Fruit fly (Drosophila melanogaster) whole organism, adult: ENCODE data around the gene GlyRS.
A peak's percentile ranks its signal among the peaks of the same experiment; 100 is the strongest.

Experiments used
- CG11617 ChIP-seq: fragments of 200-800 bp; sonication (Bioruptor generic); optimal IDR thresholded peaks from 2 replicates; lab custom pipeline; 2017; ENCODE audit warnings: mild to moderate bottlenecking, missing biosample characterization, missing genetic modification reagents, missing genetic modification characterization
- CG12768 ChIP-seq: fragments of 200-800 bp; sonication (Bioruptor generic); optimal IDR thresholded peaks from 2 replicates; lab custom pipeline; 2017; ENCODE audit warnings: missing biosample characterization, missing genetic modification characterization, mild to moderate bottlenecking, moderate library complexity, missing genetic modification reagents
- CG14711 ChIP-seq: fragments of 200-800 bp; sonication (Bioruptor generic); optimal IDR thresholded peaks from 2 replicates; lab custom pipeline; 2018; ENCODE audit warnings: missing biosample characterization, mild to moderate bottlenecking, missing genetic modification characterization, moderate library complexity
- CG1620 ChIP-seq: fragments of 200-800 bp; sonication (Bioruptor generic); optimal IDR thresholded peaks from 2 replicates; lab custom pipeline; 2016; ENCODE audit warnings: missing biosample characterization, missing genetic modification characterization
- CG33017 ChIP-seq: fragments of 200-800 bp; sonication (Bioruptor generic); optimal IDR thresholded peaks from 2 replicates; lab custom pipeline; 2018; ENCODE audit warnings: missing biosample characterization, mild to moderate bottlenecking, missing genetic modification characterization, moderate library complexity
- CG5204 ChIP-seq: fragments of 200-800 bp; sonication (Bioruptor generic); optimal IDR thresholded peaks from 2 replicates; lab custom pipeline; 2016; ENCODE audit warnings: missing biosample characterization, missing genetic modification characterization
- CG7045 ChIP-seq: fragments of 200-800 bp; sonication (Bioruptor generic); optimal IDR thresholded peaks from 2 replicates; lab custom pipeline; 2017; ENCODE audit warnings: missing biosample characterization, mild to moderate bottlenecking, missing genetic modification characterization
- CG7101 ChIP-seq: fragments of 200-800 bp; sonication (Bioruptor generic); optimal IDR thresholded peaks from 2 replicates; lab custom pipeline; 2018; ENCODE audit warnings: missing biosample characterization, mild to moderate bottlenecking, missing genetic modification characterization, moderate library complexity
- Clk ChIP-seq: fragments of 200-800 bp; sonication (Bioruptor generic); optimal IDR thresholded peaks from 2 replicates; lab custom pipeline; 2017; ENCODE audit warnings: missing biosample characterization, missing genetic modification characterization
- Crg-1 ChIP-seq: fragments of 200-800 bp; sonication (Bioruptor generic); optimal IDR thresholded peaks from 2 replicates; lab custom pipeline; 2016; ENCODE audit warnings: missing biosample characterization, missing genetic modification characterization
- Hr96 ChIP-seq: fragments of 200-800 bp; sonication (Bioruptor generic); optimal IDR thresholded peaks from 2 replicates; lab custom pipeline; 2016; ENCODE audit warnings: missing biosample characterization, missing genetic modification characterization
- Mnt ChIP-seq: fragments of 200-800 bp; sonication (Bioruptor generic); optimal IDR thresholded peaks from 2 replicates; lab custom pipeline; 2016; ENCODE audit warnings: missing biosample characterization, mild to moderate bottlenecking, missing genetic modification characterization
- bab1 ChIP-seq: fragments of 200-800 bp; sonication (Bioruptor generic); optimal IDR thresholded peaks from 3 replicates; lab custom pipeline; 2019; ENCODE audit warnings: missing biosample characterization, mild to moderate bottlenecking, missing genetic modification characterization, moderate library complexity
- cic ChIP-seq: fragments of 200-800 bp; sonication (Bioruptor generic); optimal IDR thresholded peaks from 2 replicates; lab custom pipeline; 2017; ENCODE audit warnings: missing biosample characterization, mild to moderate bottlenecking, missing genetic modification characterization, moderate library complexity
- cnc ChIP-seq, 2 experiments: fragments of >200 bp; optimal IDR thresholded peaks; 2 replicates each; lab custom pipeline; 2017
- kay ChIP-seq: fragments of 200-800 bp; sonication (Bioruptor generic); peaks from one replicate; lab custom pipeline; 2016; ENCODE audit warnings: missing biosample characterization, missing genetic modification characterization, borderline replicate concordance
- ovo ChIP-seq: fragments of 200-800 bp; sonication (Bioruptor generic); optimal IDR thresholded peaks from 2 replicates; lab custom pipeline; 2016; ENCODE audit warnings: missing biosample characterization, missing genetic modification characterization
- pad ChIP-seq: fragments of 200-800 bp; sonication (Bioruptor generic); optimal IDR thresholded peaks from 3 replicates; lab custom pipeline; 2017; ENCODE audit warnings: missing biosample characterization, missing genetic modification characterization, mild to moderate bottlenecking, moderate library complexity, missing genetic modification reagents
- tj ChIP-seq: fragments of 200-800 bp; sonication (Bioruptor generic); optimal IDR thresholded peaks from 3 replicates; lab custom pipeline; 2017; ENCODE audit warnings: missing biosample characterization, mild to moderate bottlenecking, missing genetic modification characterization, moderate library complexity
- toe ChIP-seq: fragments of 200-800 bp; sonication (Bioruptor generic); optimal IDR thresholded peaks from 2 replicates; lab custom pipeline; 2016; ENCODE audit warnings: missing biosample characterization, missing genetic modification characterization

Gene GlyRS

DNA sequence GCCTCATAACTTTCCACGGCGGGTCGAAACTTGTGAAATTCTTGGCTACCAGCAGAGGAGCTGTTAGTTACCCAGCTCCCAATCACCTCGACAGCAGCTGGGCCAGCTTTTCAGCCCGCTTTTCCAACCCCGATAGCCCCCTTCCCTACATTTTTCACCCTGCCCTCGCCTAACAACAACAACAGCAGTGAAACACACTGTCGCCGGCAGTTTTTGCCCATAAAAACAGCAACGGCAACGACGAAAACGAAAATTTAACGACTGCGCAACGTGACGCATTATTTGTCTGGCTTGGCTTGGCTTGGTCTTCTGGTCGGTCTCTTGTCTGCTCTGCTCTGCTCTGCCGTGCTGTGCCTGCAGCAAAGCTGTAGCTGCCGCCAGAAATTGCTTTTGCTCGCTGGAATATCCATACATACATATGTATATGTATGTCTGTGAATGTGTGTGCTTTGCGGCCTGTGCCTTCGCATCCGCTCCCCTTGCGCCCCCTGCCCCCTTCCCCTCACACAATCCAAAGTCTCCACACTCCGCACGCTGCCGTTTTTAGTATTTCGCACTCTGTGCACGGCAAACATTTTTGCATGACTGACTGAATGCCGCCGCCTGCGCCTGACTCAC, 12.3 kb downstream of the GlyRS start:
- TF ChIP-seq tj (GFP tag; lab: Kevin White, UChicago) = peak; percentile 80
- TF ChIP-seq CG14711 (tag; lab: Kevin White, UChicago) = no peak

- TF ChIP-seq CG7101 (tag; lab: Kevin White, UChicago) = peak; percentile 64
- peak; percentile 63 for TF ChIP-seq CG11617 (GFP tag; lab: Kevin White, UChicago)
- peak; percentile 31 for TF ChIP-seq kay (GFP tag; lab: Kevin White, UChicago)
- TF ChIP-seq CG5204 (GFP tag; lab: Kevin White, UChicago) = peak; percentile 7
- TF ChIP-seq CG7045 = peak; percentile 24
- no peak for TF ChIP-seq Clk (GFP tag; lab: Kevin White, UChicago)
- TF ChIP-seq pad (GFP tag; lab: Kevin White, UChicago) = peak; percentile 66
- TF ChIP-seq CG33017 (tag; lab: Kevin White, UChicago) = peak; percentile 19
- TF ChIP-seq cnc (optimal IDR thresholded peaks at IDR 0.05; lab: Kevin White, UChicago) = no peak
- TF ChIP-seq cic = no peak
- peak; percentile 60 for TF ChIP-seq CG14711 (tag; lab: Kevin White, UChicago)
- TF ChIP-seq toe (GFP tag; lab: Kevin White, UChicago) = peak; percentile 10
- no peak for TF ChIP-seq Crg-1
- peak; percentile 5 for TF ChIP-seq tj (GFP tag; lab: Kevin White, UChicago)
- no peak for TF ChIP-seq CG1620
- peak; percentile 52 for TF ChIP-seq bab1 (GFP tag; lab: Kevin White, UChicago)
- TF ChIP-seq Hr96 (GFP tag; lab: Kevin White, UChicago) = peak; percentile 7
- TF ChIP-seq Mnt = no peak
These were observed 12.9 kb downstream of the GlyRS start for dm6 chr3L:15107776-15108379.

- TF ChIP-seq ovo = peak; percentile 45
- TF ChIP-seq CG5204 (GFP tag; lab: Kevin White, UChicago) = no peak
- peak; percentile 24 for TF ChIP-seq pad (GFP tag; lab: Kevin White, UChicago)
- TF ChIP-seq CG7045 = no peak
- TF ChIP-seq CG14711 (tag; lab: Kevin White, UChicago) = no peak
These were observed 13.6 kb downstream of the GlyRS start for dm6 chr3L:15108524-15108923.

DNA sequence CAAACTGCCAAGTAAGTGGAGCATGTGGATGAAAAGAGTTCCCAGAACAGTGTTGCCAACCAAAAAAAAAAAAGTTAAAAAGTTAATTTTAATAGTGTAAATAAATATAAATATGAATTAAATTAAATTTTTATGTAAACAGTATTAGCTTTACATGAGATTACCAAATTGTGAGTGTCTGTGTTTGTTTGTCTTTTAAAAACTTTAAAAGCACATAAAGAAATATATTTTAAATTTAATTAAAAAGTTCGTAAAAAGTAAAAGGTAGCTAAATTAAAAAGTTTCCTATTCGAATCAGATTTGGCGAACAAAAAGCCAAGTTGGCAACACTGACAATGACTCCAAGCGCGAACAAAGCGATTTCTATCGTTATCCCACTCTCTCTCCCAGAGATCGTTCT, 14.0 kb downstream of the GlyRS start:
- TF ChIP-seq CG1620 (no peak), Crg-1 (no peak), CG11617 (GFP tag; lab: Kevin White, UChicago) (no peak), kay (GFP tag; lab: Kevin White, UChicago) (no peak), bab1 (GFP tag; lab: Kevin White, UChicago) (no peak), pad (GFP tag; lab: Kevin White, UChicago) (no peak), cnc (optimal IDR thresholded peaks at IDR 0.05; lab: Kevin White, UChicago) (no peak), Clk (GFP tag; lab: Kevin White, UChicago) (no peak), toe (GFP tag; lab: Kevin White, UChicago) (no peak)

DNA sequence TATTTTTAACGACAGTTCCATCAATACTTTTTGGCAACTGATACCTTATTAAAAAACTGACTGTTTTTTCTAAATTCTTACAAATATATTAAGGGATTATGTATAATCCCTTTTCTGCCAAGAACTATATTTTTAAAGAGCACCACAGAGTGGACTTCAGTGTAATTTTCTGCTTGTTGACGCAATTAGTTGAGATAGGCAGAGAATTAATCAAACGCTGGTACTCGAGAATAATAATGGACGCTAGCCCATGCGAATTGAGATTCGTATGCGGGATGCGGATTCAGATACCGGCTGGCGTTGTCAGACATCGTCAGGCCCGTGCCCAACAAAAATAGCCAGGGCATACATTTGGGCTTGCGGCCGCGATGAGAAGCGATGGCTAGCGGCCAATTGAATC, 18.3 kb downstream of the GlyRS start, which contains the start of gene CG13458:
Gene CG13458 (plus strand): TSS at position 301 of the 400 bp plus-strand sequence.
- TF ChIP-seq kay (GFP tag; lab: Kevin White, UChicago) (peak; percentile 3), ovo (no peak), CG12768 (GFP tag; lab: Kevin White, UChicago) (no peak), cic (no peak), CG14711 (tag; lab: Kevin White, UChicago) (no peak), Hr96 (GFP tag; lab: Kevin White, UChicago) (no peak), pad (GFP tag; lab: Kevin White, UChicago) (no peak), CG33017 (tag; lab: Kevin White, UChicago) (no peak), toe (GFP tag; lab: Kevin White, UChicago) (no peak), tj (GFP tag; lab: Kevin White, UChicago) (no peak), cnc (optimal IDR thresholded peaks at IDR 0.05; lab: Kevin White, UChicago) (no peak), CG7045 (no peak), Crg-1 (no peak), Mnt (peak; percentile 33), Clk (GFP tag; lab: Kevin White, UChicago) (no peak), CG5204 (GFP tag; lab: Kevin White, UChicago) (no peak), CG11617 (GFP tag; lab: Kevin White, UChicago) (no peak)

DNA sequence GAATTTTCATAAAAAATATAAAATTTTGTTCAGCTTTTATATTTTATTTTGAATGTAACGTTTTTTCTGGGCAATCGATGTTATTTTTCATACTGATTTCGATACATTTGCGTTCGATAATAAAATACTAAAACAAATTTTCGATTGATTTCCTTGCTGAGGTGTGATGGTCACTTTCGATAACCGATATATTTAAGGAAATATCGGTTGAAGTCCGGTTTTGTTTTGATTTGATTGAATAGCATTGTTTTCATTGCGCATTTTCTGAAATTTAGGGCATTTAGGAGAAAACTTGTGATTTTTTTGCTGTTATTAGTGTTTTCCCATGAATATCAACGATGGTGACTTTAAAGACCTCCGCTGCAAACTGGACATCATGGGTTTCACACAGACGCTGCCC, 21.6 kb downstream of the GlyRS start, which contains the start of gene Cep135:
Gene Cep135 (plus strand): TSS at position 202 of the 400 bp plus-strand sequence.
- no peak for TF ChIP-seq ovo
- no peak for TF ChIP-seq pad (GFP tag; lab: Kevin White, UChicago)
- no peak for TF ChIP-seq CG14711 (tag; lab: Kevin White, UChicago)
- no peak for TF ChIP-seq kay (GFP tag; lab: Kevin White, UChicago)
- no peak for TF ChIP-seq CG7101 (tag; lab: Kevin White, UChicago)
- TF ChIP-seq bab1 (GFP tag; lab: Kevin White, UChicago) = peak; percentile 9
- TF ChIP-seq tj (GFP tag; lab: Kevin White, UChicago) = no peak
- TF ChIP-seq toe (GFP tag; lab: Kevin White, UChicago) = no peak
